Fruit fly (Drosophila melanogaster): ENCODE measurements around the gene EndoU.

EndoU gene

DNA sequence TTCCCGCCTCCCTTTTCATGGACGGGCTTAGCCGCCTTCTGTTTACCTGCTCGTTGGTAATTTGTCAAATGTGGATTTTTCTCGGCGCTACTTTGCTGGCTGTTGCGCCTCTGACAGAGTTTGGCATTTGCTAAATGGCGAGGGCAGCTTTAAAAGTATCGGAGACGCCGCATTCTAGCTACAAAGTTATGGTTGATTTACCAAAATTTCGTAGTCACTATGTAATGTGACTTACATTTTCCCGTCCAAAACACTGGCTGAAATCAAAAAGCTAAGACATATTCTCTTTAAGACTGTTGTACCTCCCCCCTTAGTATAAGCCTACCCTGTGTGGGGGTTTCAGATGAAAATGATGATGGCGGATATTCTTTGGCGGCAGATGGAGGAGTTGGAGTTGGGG lies 39.4 kb downstream of the EndoU start (continued):
- TF ChIP-seq Rfx (GFP tag; IDR thresholded peaks at IDR 0.05) (peak; percentile 48; the same call in 1 of the 2 replicates), CG6689 (GFP tag; IDR thresholded peaks at IDR 0.05) (no peak), phol (tag; optimal IDR thresholded peaks at IDR 0.05) (no peak), scrt (GFP tag; optimal IDR thresholded peaks at IDR 0.05) (peak; percentile 47), MBD-R2 (GFP tag; IDR thresholded peaks at IDR 0.05) (peak; percentile 27; the same call in 1 of the 2 replicates), zf30C (GFP tag; optimal IDR thresholded peaks at IDR 0.05) (no peak), CG16815 (GFP tag; optimal IDR thresholded peaks at IDR 0.05) (no peak), CG10654 (GFP tag; optimal IDR thresholded peaks at IDR 0.05) (no peak), sug (tag; optimal IDR thresholded peaks at IDR 0.05) (no peak), CG1647 (GFP tag; optimal IDR thresholded peaks at IDR 0.05) (no peak), Ptx1 (GFP tag; IDR thresholded peaks at IDR 0.05) (peak; percentile 44), Aef1 (GFP tag; IDR thresholded peaks at IDR 0.05) (no peak), CG11695 (GFP tag; IDR thresholded peaks at IDR 0.05) (no peak), CG1024 (GFP tag; IDR thresholded peaks at IDR 0.05) (no peak), CG2712 (tag; optimal IDR thresholded peaks at IDR 0.05) (no peak), tll (GFP tag; optimal IDR thresholded peaks at IDR 0.05) (no peak), CG10209 (GFP tag; optimal IDR thresholded peaks at IDR 0.05) (no peak), CG32772 (GFP tag; IDR thresholded peaks at IDR 0.05) (no peak), CG4404 (GFP tag; IDR thresholded peaks at IDR 0.05) (0 out of 2 replicates have a peak, but pooled peaks have one; percentile 26), tna (GFP tag; IDR thresholded peaks at IDR 0.05; ENCODE audit: partially characterized antibody) (no peak), CG15269 (tag; optimal IDR thresholded peaks at IDR 0.05) (no peak), CG32532 (GFP tag; IDR thresholded peaks at IDR 0.05) (peak; percentile 18; the same call in 1 of the 2 replicates)

DNA sequence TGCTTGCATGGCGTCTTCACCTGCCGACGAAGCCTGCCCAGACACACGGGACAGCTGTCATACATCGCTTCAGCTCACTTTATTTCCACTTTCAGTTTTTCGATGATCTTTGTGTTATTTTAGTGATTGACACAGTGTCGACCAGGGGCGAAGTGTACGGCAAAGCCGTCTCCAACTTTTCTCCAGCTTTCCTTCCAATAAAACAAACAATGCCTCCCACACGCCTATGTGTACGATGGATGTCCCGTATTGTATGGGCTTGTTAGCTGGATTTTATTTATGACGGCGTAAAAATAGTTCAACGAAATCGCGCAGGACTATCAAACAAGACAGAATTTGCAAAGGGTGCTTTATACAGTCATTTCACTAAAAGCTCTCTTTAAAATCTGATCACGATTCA lies 42.6 kb downstream of the EndoU start, which contains the start of the genes CG31088 and CG46383:
CG31088 (minus strand) TSS at position 101 of the 400 bp plus-strand sequence.
CG46383 (minus strand) TSS at position 101 of the 400 bp plus-strand sequence.
- TF ChIP-seq CG8765 (GFP tag; IDR thresholded peaks at IDR 0.05), result no peak
- no peak for TF ChIP-seq Bteb2 (GFP tag; optimal IDR thresholded peaks at IDR 0.05)
- TF ChIP-seq CG10267 (tag; optimal IDR thresholded peaks at IDR 0.05), result no peak
- no peak for TF ChIP-seq ash1 (GFP tag; optimal IDR thresholded peaks at IDR 0.05)
- TF ChIP-seq Hr51 (GFP tag; optimal IDR thresholded peaks at IDR 0.05), result no peak
- TF ChIP-seq CG10543 (GFP tag; optimal IDR thresholded peaks at IDR 0.05), result no peak
- no peak for TF ChIP-seq h (optimal IDR thresholded peaks at IDR 0.05)
